Worm (Caenorhabditis elegans) whole organism, young adult: ENCODE measurements around the gene chil-27.
A peak's percentile ranks its signal among the peaks of the same experiment; 100 is the strongest.

Experiments
- B0019.2 ChIP-seq: fragments of 200-800 bp; sonication (Bioruptor generic); conservative IDR thresholded peaks from 2 replicates; pipeline ENCODE4 v1.3.6; 2022; ENCODE audit warnings: missing genetic modification reagents, missing genetic modification characterization, missing compliant biosample characterization
- B0261.1 ChIP-seq: sonication (generic microtip); optimal IDR thresholded peaks from 2 replicates; lab custom pipeline; 2016; ENCODE audit warnings: mild to moderate bottlenecking, missing genetic modification characterization, moderate library complexity, missing compliant biosample characterization
- B0336.3 ChIP-seq: fragments of 200-800 bp; sonication (Bioruptor generic); IDR thresholded peaks from 2 replicates; pipeline ENCODE4 v1.3.6; 2022; ENCODE audit warnings: missing genetic modification characterization, missing compliant biosample characterization
- D2030.7 ChIP-seq: fragments of 200-800 bp; sonication (Bioruptor generic); IDR thresholded peaks from 2 replicates; pipeline ENCODE4 v1.3.6; 2022; ENCODE audit warnings: missing genetic modification reagents, missing genetic modification characterization, missing compliant biosample characterization
- F23B12.7 ChIP-seq: sonication (generic microtip); optimal IDR thresholded peaks from 2 replicates; lab custom pipeline; 2017; ENCODE audit warnings: missing genetic modification characterization, mild to moderate bottlenecking, missing compliant biosample characterization, antibody characterized with exemption, moderate library complexity; ENCODE audit not compliant: insufficient read depth
- F52B5.7 ChIP-seq: sonication (generic microtip); optimal IDR thresholded peaks from 2 replicates; lab custom pipeline; 2016; ENCODE audit warnings: mild to moderate bottlenecking, missing genetic modification characterization, missing compliant biosample characterization
- F57C9.4 ChIP-seq: sonication (generic microtip); optimal IDR thresholded peaks from 2 replicates; lab custom pipeline; 2017; ENCODE audit warnings: mild to moderate bottlenecking, missing genetic modification characterization, missing compliant biosample characterization
- K11D2.4 ChIP-seq: fragments of 200-800 bp; sonication (Bioruptor generic); IDR thresholded peaks from 2 replicates; pipeline ENCODE4 v1.3.6; 2022; ENCODE audit warnings: missing genetic modification reagents, missing genetic modification characterization, missing compliant biosample characterization
- T26A5.8 ChIP-seq: sonication (generic microtip); optimal IDR thresholded peaks from 2 replicates; lab custom pipeline; 2016; ENCODE audit warnings: missing genetic modification characterization, missing compliant biosample characterization
- Y56A3A.18 ChIP-seq: fragments of 200-800 bp; sonication (Bioruptor generic); IDR thresholded peaks from 2 replicates; pipeline ENCODE4 v1.3.6; 2022; ENCODE audit warnings: missing genetic modification reagents, missing genetic modification characterization, missing compliant biosample characterization
- Y79H2A.3 ChIP-seq: fragments of 200-800 bp; sonication (Bioruptor generic); conservative IDR thresholded peaks from 2 replicates; pipeline ENCODE4 v1.3.6; 2022; ENCODE audit warnings: missing genetic modification reagents, missing genetic modification characterization, missing compliant biosample characterization
- akir-1 ChIP-seq: fragments of 200-800 bp; sonication (Bioruptor generic); optimal IDR thresholded peaks from 2 replicates; lab custom pipeline; 2018; ENCODE audit warnings: mild to moderate bottlenecking, missing genetic modification characterization, moderate library complexity, missing compliant biosample characterization
- ama-1 ChIP-seq, 3 experiments: fragments of 150-350 bp in 1 of 3; sonication (generic microtip) in 2 of 3; optimal IDR thresholded peaks; 2 replicates each; lab custom pipeline; 2014 to 2018; ENCODE audit warnings: missing biosample characterization in 2 of 3, missing genetic modification characterization in 2 of 3, missing genetic modification reagents in 2 of 3
- atf-7 ChIP-seq: sonication (generic microtip); optimal IDR thresholded peaks from 2 replicates; lab custom pipeline; 2017; ENCODE audit warnings: mild to moderate bottlenecking, missing genetic modification characterization, missing compliant biosample characterization
- cebp-1 ChIP-seq, 2 experiments: fragments of 200-800 bp in 1 of 2; sonication (Bioruptor generic) in 1 of 2; sonication (generic microtip) in 1 of 2; IDR thresholded peaks in 1 of 2; optimal IDR thresholded peaks in 1 of 2; 2 replicates each; pipeline versions ENCODE4 v1.3.6 to Lab custom; 2017 to 2022; ENCODE audit warnings: missing compliant biosample characterization in 2 of 2, missing genetic modification characterization in 2 of 2, mild to moderate bottlenecking in 1 of 2, missing genetic modification reagents in 1 of 2, moderate library complexity in 1 of 2
- ceh-58 ChIP-seq: fragments of 200-800 bp; sonication (Bioruptor generic); IDR thresholded peaks from 2 replicates; pipeline ENCODE4 v1.3.6; 2022; ENCODE audit warnings: missing genetic modification characterization, missing compliant biosample characterization
- chd-7 ChIP-seq: sonication (generic microtip); optimal IDR thresholded peaks from 2 replicates; lab custom pipeline; 2016; ENCODE audit warnings: mild to moderate bottlenecking, missing genetic modification characterization, moderate library complexity, missing compliant biosample characterization
- egl-18 ChIP-seq: fragments of 200-800 bp; sonication (Bioruptor generic); IDR thresholded peaks from 2 replicates; pipeline ENCODE4 v1.3.6; 2022; ENCODE audit warnings: missing genetic modification reagents, missing genetic modification characterization, missing compliant biosample characterization
- egrh-3 ChIP-seq: fragments of 200-800 bp; sonication (Bioruptor generic); IDR thresholded peaks from 2 replicates; pipeline ENCODE4 v1.3.6; 2022; ENCODE audit warnings: missing genetic modification reagents, missing genetic modification characterization, missing compliant biosample characterization
- him-1 ChIP-seq: sonication (generic microtip); optimal IDR thresholded peaks from 2 replicates; lab custom pipeline; 2016; ENCODE audit warnings: missing genotype, missing genetic modification reagents, missing genetic modification characterization, missing compliant biosample characterization
- hmg-1.2 ChIP-seq: fragments of 200-800 bp; sonication (Bioruptor generic); IDR thresholded peaks from 2 replicates; pipeline ENCODE4 v1.3.6; 2022; ENCODE audit warnings: missing genetic modification reagents, missing genetic modification characterization, missing compliant biosample characterization
- hrde-1 ChIP-seq: sonication (generic microtip); optimal IDR thresholded peaks from 2 replicates; lab custom pipeline; 2016; ENCODE audit warnings: missing genetic modification characterization, mild to moderate bottlenecking, missing compliant biosample characterization, moderate library complexity, missing genotype, missing genetic modification reagents, borderline replicate concordance
- hsf-1 ChIP-seq: fragments of 200-800 bp; sonication (Bioruptor generic); IDR thresholded peaks from 2 replicates; pipeline ENCODE4 v1.3.6; 2022; ENCODE audit warnings: missing genetic modification reagents, missing genetic modification characterization, missing compliant biosample characterization
- lag-1 ChIP-seq: fragments of 200-800 bp; sonication (Bioruptor generic); IDR thresholded peaks from 2 replicates; pipeline ENCODE4 v1.3.6; 2022; ENCODE audit warnings: missing genetic modification reagents, missing genetic modification characterization, missing compliant biosample characterization
- let-526 ChIP-seq: fragments of 200-800 bp; sonication (Bioruptor generic); IDR thresholded peaks from 2 replicates; pipeline ENCODE4 v1.3.6; 2022; ENCODE audit warnings: missing genetic modification reagents, missing genetic modification characterization, missing compliant biosample characterization
- lin-26 ChIP-seq: fragments of 200-800 bp; sonication (Bioruptor generic); IDR thresholded peaks from 2 replicates; pipeline ENCODE4 v1.3.6; 2022; ENCODE audit warnings: missing genetic modification reagents, missing genetic modification characterization, missing compliant biosample characterization
- lin-40 ChIP-seq: sonication (generic microtip); optimal IDR thresholded peaks from 2 replicates; lab custom pipeline; 2016; ENCODE audit warnings: missing genetic modification characterization, mild to moderate bottlenecking, missing compliant biosample characterization, missing genotype, missing genetic modification reagents
- madf-8 ChIP-seq: fragments of 200-800 bp; sonication (Bioruptor generic); conservative IDR thresholded peaks from 2 replicates; pipeline ENCODE4 v1.3.6; 2022; ENCODE audit warnings: missing genetic modification reagents, missing genetic modification characterization, missing compliant biosample characterization
- nhr-80 ChIP-seq: sonication (generic microtip); optimal IDR thresholded peaks from 2 replicates; lab custom pipeline; 2016; ENCODE audit warnings: missing genetic modification characterization, missing compliant biosample characterization
- nhr-90 ChIP-seq: sonication (generic microtip); optimal IDR thresholded peaks from 2 replicates; lab custom pipeline; 2016; ENCODE audit warnings: missing genotype, mild to moderate bottlenecking, missing genetic modification characterization, missing compliant biosample characterization
- rpc-1 ChIP-seq, 2 experiments: fragments of 150-350 bp in 1 of 2; sonication (generic microtip) in 1 of 2; optimal IDR thresholded peaks; 2 replicates each; lab custom pipeline; 2014 to 2018; ENCODE audit warnings: missing biosample characterization in 1 of 2, missing genetic modification characterization in 1 of 2, missing genetic modification reagents in 1 of 2, missing genotype in 1 of 2
- sea-2 ChIP-seq: fragments of 200-800 bp; sonication (Bioruptor generic); IDR thresholded peaks from 2 replicates; pipeline ENCODE4 v1.3.6; 2022; ENCODE audit warnings: missing genetic modification characterization, missing compliant biosample characterization
- snpc-1.1 ChIP-seq: sonication (generic microtip); optimal IDR thresholded peaks from 2 replicates; lab custom pipeline; 2017; ENCODE audit warnings: missing genetic modification characterization, mild to moderate bottlenecking, missing compliant biosample characterization, antibody characterized with exemption, moderate library complexity, missing genotype, missing genetic modification reagents; ENCODE audit not compliant: insufficient read depth
- somi-1 ChIP-seq: fragments of 200-800 bp; sonication (Bioruptor generic); optimal IDR thresholded peaks from 2 replicates; lab custom pipeline; 2018; ENCODE audit warnings: mild to moderate bottlenecking, missing genetic modification characterization, missing compliant biosample characterization
- tbp1 ChIP-seq: fragments of 200-800 bp; sonication (Bioruptor generic); optimal IDR thresholded peaks from 2 replicates; lab custom pipeline; 2018; ENCODE audit warnings: mild to moderate bottlenecking, missing genetic modification characterization, missing compliant biosample characterization
- unc-130 ChIP-seq: sonication (generic microtip); optimal IDR thresholded peaks from 2 replicates; lab custom pipeline; 2016; ENCODE audit warnings: missing genetic modification reagents, missing genetic modification characterization, missing compliant biosample characterization
- ztf-3 ChIP-seq: fragments of 200-800 bp; sonication (Bioruptor generic); optimal IDR thresholded peaks from 2 replicates; lab custom pipeline; 2018; ENCODE audit warnings: mild to moderate bottlenecking, missing genetic modification characterization, missing compliant biosample characterization
- ztf-6 ChIP-seq: fragments of 200-800 bp; sonication (Bioruptor generic); IDR thresholded peaks from 2 replicates; pipeline ENCODE4 v1.3.6; 2022; ENCODE audit warnings: missing genetic modification reagents, missing genetic modification characterization, missing compliant biosample characterization

The chil-27 gene

DNA sequence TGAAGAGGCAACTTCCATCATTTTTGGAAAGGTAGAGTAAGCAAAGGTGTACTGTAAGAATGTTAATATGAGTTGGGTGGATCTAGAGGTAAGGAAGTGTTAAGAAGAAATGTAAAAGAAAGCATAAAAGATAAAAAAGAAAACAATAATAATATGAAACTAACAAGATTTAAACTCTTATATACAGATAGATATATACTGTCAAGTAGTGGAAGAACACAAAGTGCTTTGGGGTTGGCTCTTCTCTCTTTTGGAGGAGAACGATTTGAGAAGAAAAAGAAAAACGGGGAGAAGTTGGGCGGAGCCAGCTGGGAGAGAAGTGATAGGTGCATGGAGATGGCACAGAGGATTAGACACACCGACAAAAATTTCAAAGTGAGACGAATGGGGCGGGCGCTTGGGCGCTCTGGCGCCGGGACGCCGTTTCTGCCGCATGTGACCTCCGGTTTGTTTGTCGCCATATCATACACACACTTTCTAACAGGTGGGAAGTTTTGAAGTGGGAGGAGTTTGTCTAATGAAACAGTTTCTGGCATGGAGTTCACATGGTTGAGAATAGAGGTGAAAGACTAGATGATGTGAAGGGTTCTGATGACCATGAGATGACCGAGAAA lies 9.8 kb downstream of the chil-27 start, which contains the start of gene T19H5.4 (continued):
- TF ChIP-seq K11D2.4 (GFP tag; lab: Robert Waterston, UW) (peak; percentile 62; the same call in 1 of the 2 replicates), hmg-1.2 (GFP tag; lab: Robert Waterston, UW) (peak; percentile 53; the same call in 1 of the 2 replicates), let-526 (GFP tag; lab: Robert Waterston, UW) (0 out of 2 replicates have a peak, but pooled peaks have one; percentile 65), egrh-3 (peak; percentile 38; the same call in 1 of the 2 replicates), ama-1 (optimal IDR thresholded peaks at IDR 0.05; lab: Kevin White, UChicago) (no peak), ama-1 (GFP tag; optimal IDR thresholded peaks at IDR 0.05; lab: Kevin White, UChicago) (no peak), Y79H2A.3 (GFP tag; lab: Robert Waterston, UW) (no peak), tbp1 (GFP tag; lab: Kevin White, UChicago) (peak; percentile 34), lin-40 (tag; lab: Kevin White, UChicago) (peak; percentile 47), ztf-3 (GFP tag; lab: Kevin White, UChicago) (no peak), B0261.1 (tag; lab: Kevin White, UChicago) (no peak), B0336.3 (GFP tag; lab: Robert Waterston, UW) (peak; percentile 56; the same call in 1 of the 2 replicates), lin-26 (GFP tag; lab: Robert Waterston, UW) (peak; percentile 52; the same call in 1 of the 2 replicates), somi-1 (GFP tag; lab: Kevin White, UChicago) (peak; percentile 67), cebp-1 (GFP tag; IDR thresholded peaks at IDR 0.05; lab: Robert Waterston, UW) (peak; percentile 61; the same call in 1 of the 2 replicates), cebp-1 (tag; optimal IDR thresholded peaks at IDR 0.05; lab: Kevin White, UChicago) (peak; percentile 82), nhr-90 (no peak), him-1 (tag; lab: Kevin White, UChicago) (no peak), F52B5.7 (no peak), snpc-1.1 (no peak), sea-2 (GFP tag; lab: Robert Waterston, UW) (0 out of 2 replicates have a peak, but pooled peaks have one; percentile 30), nhr-80 (peak; percentile 90), hrde-1 (tag; lab: Kevin White, UChicago) (no peak), madf-8 (GFP tag; lab: Robert Waterston, UW) (no peak), Y56A3A.18 (GFP tag; lab: Robert Waterston, UW) (no peak), ceh-58 (no peak), lag-1 (no peak), ztf-6 (no peak), unc-130 (no peak), chd-7 (peak; percentile 70), hsf-1 (GFP tag; lab: Robert Waterston, UW) (no peak), akir-1 (GFP tag; lab: Kevin White, UChicago) (no peak), egl-18 (no peak)

DNA sequence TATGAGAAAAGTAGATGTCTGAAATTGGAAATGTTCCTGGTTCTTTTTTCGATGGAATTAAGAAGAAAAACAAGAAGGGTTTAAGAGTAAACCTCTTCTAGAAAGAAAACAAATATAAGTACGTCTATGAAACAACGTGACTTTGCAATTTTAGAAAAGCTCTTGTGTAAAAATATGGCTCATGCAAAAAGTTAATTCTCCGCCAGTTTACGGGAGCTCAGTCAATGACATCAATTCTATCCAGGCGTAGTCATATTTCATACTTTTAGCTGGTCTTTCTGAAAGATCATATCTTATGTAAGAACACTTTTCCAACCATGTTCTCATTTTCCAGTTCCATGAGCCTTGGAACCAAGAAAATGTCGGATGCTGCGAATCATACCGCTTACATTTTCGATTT lies 12.3 kb downstream of the chil-27 start:
- TF ChIP-seq F23B12.7 (tag; lab: Kevin White, UChicago) (no peak), somi-1 (GFP tag; lab: Kevin White, UChicago) (no peak), rpc-1 (optimal IDR thresholded peaks at IDR 0.05; lab: Kevin White, UChicago) (no peak), rpc-1 (tag; optimal IDR thresholded peaks at IDR 0.05; lab: Kevin White, UChicago) (no peak), T26A5.8 (no peak), atf-7 (tag; lab: Kevin White, UChicago) (no peak), hmg-1.2 (GFP tag; lab: Robert Waterston, UW) (no peak), hrde-1 (tag; lab: Kevin White, UChicago) (no peak), D2030.7 (GFP tag; lab: Robert Waterston, UW) (no peak), B0019.2 (GFP tag; lab: Robert Waterston, UW) (no peak), F57C9.4 (tag; lab: Kevin White, UChicago) (no peak)
- TF ChIP-seq, all 124 proteins: peak for 0
